Fruit fly (Drosophila melanogaster): ENCODE measurements around the gene Tpi.

DNA sequence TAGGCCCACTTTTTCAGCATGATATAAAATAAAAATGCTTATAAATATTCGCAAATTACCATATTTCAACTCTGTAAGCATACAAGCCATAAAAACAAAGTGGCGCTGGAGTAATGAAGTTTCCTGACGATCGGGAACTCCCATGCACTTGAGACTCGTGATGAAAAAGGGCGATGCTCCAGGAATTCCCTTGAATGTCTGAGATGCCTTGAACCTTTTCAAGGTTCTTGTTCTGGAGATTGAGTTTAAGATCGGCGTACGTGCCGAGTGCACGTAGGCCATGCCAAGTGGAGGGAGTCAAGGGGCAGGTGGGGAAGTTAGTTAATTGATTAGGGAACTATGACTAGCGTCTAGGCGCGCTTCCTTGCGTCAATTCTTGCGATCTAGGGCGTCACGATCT is 49.5 kb upstream of the Tpi start:
- TF ChIP-seq CG15710 (tag; optimal IDR thresholded peaks at IDR 0.05), result no peak
- peak; percentile 90 for TF ChIP-seq EcR (GFP tag; optimal IDR thresholded peaks at IDR 0.05)
- TF ChIP-seq CG8159 (tag; optimal IDR thresholded peaks at IDR 0.05), result no peak
- no peak for TF ChIP-seq Pif1A (GFP tag; optimal IDR thresholded peaks at IDR 0.05)
- TF ChIP-seq Snoo (tag; optimal IDR thresholded peaks at IDR 0.05), result no peak
- TF ChIP-seq CG13204 (GFP tag; optimal IDR thresholded peaks at IDR 0.05), result no peak
